Worm (Caenorhabditis elegans) whole organism, L2 larva: ENCODE results near the gene cbp-1.

Experiments
- ceh-16 ChIP-seq: fragments of 150-350 bp; optimal IDR thresholded peaks from 2 replicates; lab custom pipeline; 2014; ENCODE audit warnings: missing biosample characterization, missing genetic modification characterization
- egl-27 ChIP-seq: sonication (generic microtip); optimal IDR thresholded peaks from 3 replicates; lab custom pipeline; 2017; ENCODE audit warnings: missing biosample characterization, missing genetic modification reagents, missing genetic modification characterization
- elt-3 ChIP-seq: sonication (generic microtip); optimal IDR thresholded peaks from 2 replicates; lab custom pipeline; 2017; ENCODE audit warnings: missing biosample characterization, missing genetic modification characterization
- lin-11 ChIP-seq: fragments of 150-350 bp; sonication (generic microtip); optimal IDR thresholded peaks from 2 replicates; lab custom pipeline; 2014; ENCODE audit warnings: missing biosample characterization, missing genetic modification characterization, inconsistent platforms, mixed read lengths
- mab-5 ChIP-seq: fragments of 150-350 bp; optimal IDR thresholded peaks from 2 replicates; lab custom pipeline; 2014; ENCODE audit warnings: missing biosample characterization, missing genetic modification characterization
- nhr-12 ChIP-seq: fragments of 150-350 bp; optimal IDR thresholded peaks from 2 replicates; lab custom pipeline; 2014; ENCODE audit warnings: missing biosample characterization, missing genetic modification characterization
- nhr-21 ChIP-seq: fragments of 150-350 bp; optimal IDR thresholded peaks from 2 replicates; lab custom pipeline; 2014; ENCODE audit warnings: missing biosample characterization, missing genetic modification characterization
- unc-39 ChIP-seq: fragments of 150-350 bp; optimal IDR thresholded peaks from 2 replicates; lab custom pipeline; 2014; ENCODE audit warnings: missing biosample characterization, missing genetic modification characterization
- zag-1 ChIP-seq: fragments of 150-350 bp; optimal IDR thresholded peaks from 2 replicates; lab custom pipeline; 2014; ENCODE audit warnings: missing biosample characterization, missing genetic modification characterization

DNA sequence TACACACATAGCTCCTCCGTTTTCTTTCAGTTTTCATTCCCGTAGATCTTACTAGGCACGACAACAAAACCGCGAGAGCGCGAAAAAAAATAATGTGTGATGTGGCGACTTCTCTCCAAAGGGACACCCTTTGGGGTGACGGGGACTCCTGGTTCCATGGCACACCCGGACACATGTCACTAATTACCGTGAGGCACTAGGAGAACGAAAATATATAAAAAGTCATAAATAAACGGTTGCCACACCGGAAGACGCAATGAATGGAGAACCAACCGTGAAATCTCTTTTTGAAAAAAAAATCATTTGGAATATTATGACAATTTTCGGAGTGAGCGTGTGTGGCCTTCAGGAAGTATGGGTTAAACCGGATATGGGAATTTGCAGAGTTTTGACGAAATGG lies 35.9 kb upstream of the cbp-1 start:
- TF ChIP-seq mab-5 (no peak), nhr-21 (tag; lab: Kevin White, UChicago) (no peak), zag-1 (no peak), egl-27 (no peak), unc-39 (tag; lab: Kevin White, UChicago) (no peak), ceh-16 (no peak), nhr-12 (no peak), elt-3 (tag; lab: Kevin White, UChicago) (no peak), lin-11 (tag; lab: Kevin White, UChicago) (no peak)
